Worm (Caenorhabditis elegans): ENCODE measurements around the gene C48B4.10.

- TF ChIP-seq elt-1 (tag; optimal IDR thresholded peaks at IDR 0.05) (no peak), ztf-4 (tag; optimal IDR thresholded peaks at IDR 0.05) (no peak), nhr-12 (tag; optimal IDR thresholded peaks at IDR 0.05) (no peak), zag-1 (tag; optimal IDR thresholded peaks at IDR 0.05) (no peak), fos-1 (tag; optimal IDR thresholded peaks at IDR 0.05) (no peak), nhr-76 (tag; optimal IDR thresholded peaks at IDR 0.05) (no peak), pha-4 (tag; optimal IDR thresholded peaks at IDR 0.05) (no peak), nhr-237 (tag; optimal IDR thresholded peaks at IDR 0.05) (no peak), R02D3.7 (tag; optimal IDR thresholded peaks at IDR 0.05) (no peak), nfya-1 (tag; optimal IDR thresholded peaks at IDR 0.05; ENCODE audit: insufficient read depth) (no peak), nhr-11 (tag; optimal IDR thresholded peaks at IDR 0.05) (no peak)
These were observed 21.0 kb upstream of the C48B4.10 start for ce11 chrIII:9585314-9585713.

Measured in whole organism, L3 larva.